Worm (Caenorhabditis elegans) whole organism, L2 larva: ENCODE data around the gene C04A11.2.

Experiments
- C34F6.9 ChIP-seq: fragments of 150-350 bp; optimal IDR thresholded peaks from 2 replicates; lab custom pipeline; 2014; ENCODE audit warnings: missing biosample characterization, missing genetic modification characterization
- aly-2 ChIP-seq: fragments of 150-350 bp; optimal IDR thresholded peaks from 2 replicates; lab custom pipeline; 2014; ENCODE audit warnings: missing biosample characterization, missing genetic modification characterization
- ama-1 ChIP-seq: fragments of 150-350 bp; optimal IDR thresholded peaks from 2 replicates; lab custom pipeline; 2018; ENCODE audit warnings: inconsistent platforms
- blmp-1 ChIP-seq: sonication (generic microtip); optimal IDR thresholded peaks from 2 replicates; lab custom pipeline; 2017; ENCODE audit warnings: missing genetic modification characterization, mild to moderate bottlenecking, missing compliant biosample characterization, antibody characterized with exemption, moderate library complexity; ENCODE audit not compliant: insufficient read depth
- elt-1 ChIP-seq: fragments of 150-350 bp; optimal IDR thresholded peaks from 2 replicates; lab custom pipeline; 2014; ENCODE audit warnings: missing biosample characterization, missing genetic modification characterization
- lin-11 ChIP-seq: fragments of 150-350 bp; sonication (generic microtip); optimal IDR thresholded peaks from 2 replicates; lab custom pipeline; 2014; ENCODE audit warnings: missing biosample characterization, missing genetic modification characterization, inconsistent platforms, mixed read lengths
- lsy-2 ChIP-seq, 2 experiments: fragments of 150-350 bp in 1 of 2; sonication (generic microtip) in 1 of 2; optimal IDR thresholded peaks; 2 replicates each; lab custom pipeline; 2014 to 2017; ENCODE audit warnings: missing biosample characterization in 2 of 2, missing genetic modification characterization in 2 of 2
- nhr-23 ChIP-seq: fragments of 150-350 bp; optimal IDR thresholded peaks from 2 replicates; lab custom pipeline; 2014; ENCODE audit warnings: missing biosample characterization, missing genetic modification reagents, missing genetic modification characterization
- nhr-25 ChIP-seq: fragments of 150-350 bp; sonication (generic microtip); optimal IDR thresholded peaks from 3 replicates; lab custom pipeline; 2014; ENCODE audit warnings: missing biosample characterization, missing genetic modification characterization
- sem-4 ChIP-seq: fragments of 150-350 bp; optimal IDR thresholded peaks from 2 replicates; lab custom pipeline; 2014; ENCODE audit warnings: missing biosample characterization, missing genetic modification reagents, missing genetic modification characterization
- zag-1 ChIP-seq: fragments of 150-350 bp; optimal IDR thresholded peaks from 2 replicates; lab custom pipeline; 2014; ENCODE audit warnings: missing biosample characterization, missing genetic modification characterization
- ztf-11 ChIP-seq: sonication (generic microtip); optimal IDR thresholded peaks from 2 replicates; lab custom pipeline; 2017; ENCODE audit warnings: missing biosample characterization, missing genetic modification characterization

DNA sequence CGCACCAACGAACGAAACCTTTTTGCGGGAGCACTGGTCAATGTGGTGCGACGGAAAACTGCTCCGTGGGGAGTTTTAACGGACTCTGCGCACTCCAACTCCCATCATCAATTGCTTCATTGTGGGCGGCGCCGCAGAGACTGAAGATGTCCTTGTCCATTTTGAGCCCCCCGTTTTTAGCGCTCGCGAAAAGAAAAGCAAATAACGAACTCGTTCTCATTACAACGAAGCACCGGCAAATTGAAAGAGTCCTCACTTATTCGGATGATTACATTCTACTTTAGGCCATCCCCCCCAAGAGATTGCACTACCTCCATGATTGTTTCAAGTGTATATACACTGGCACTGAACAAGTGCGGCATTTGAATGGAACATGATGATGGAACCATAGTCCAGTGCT is 21.8 kb downstream of the C04A11.2 start, which contains the start of gene acr-9:
- no peak for TF ChIP-seq C34F6.9 (tag; lab: Kevin White, UChicago)
- no peak for TF ChIP-seq nhr-25 (tag; lab: Kevin White, UChicago)
- TF ChIP-seq blmp-1 (tag; lab: Kevin White, UChicago): no peak
- TF ChIP-seq zag-1 (tag; lab: Kevin White, UChicago): no peak
- TF ChIP-seq aly-2 (tag; lab: Kevin White, UChicago): no peak
- TF ChIP-seq elt-1 (tag; lab: Kevin White, UChicago): no peak
- TF ChIP-seq sem-4 (tag; lab: Kevin White, UChicago): no peak
- no peak for TF ChIP-seq nhr-23 (tag; lab: Kevin White, UChicago)
- TF ChIP-seq lin-11 (tag; lab: Kevin White, UChicago): no peak
- TF ChIP-seq ama-1 (lab: Kevin White, UChicago): no peak
- no peak for TF ChIP-seq ztf-11 (tag; lab: Kevin White, UChicago)
- TF ChIP-seq lsy-2 (tag; optimal IDR thresholded peaks at IDR 0.05; lab: Kevin White, UChicago): no peak
